Fruit fly (Drosophila melanogaster) S2 (cell line): ENCODE measurements around the gene CG12231.

Experiments
- CG8478 ChIP-seq: fragments of >200 bp; optimal IDR thresholded peaks from 2 replicates; lab custom pipeline; 2018
- CTCF ChIP-seq, 2 experiments: fragments of >200 bp; optimal IDR thresholded peaks; 2 replicates each; lab custom pipeline; 2018

DNA sequence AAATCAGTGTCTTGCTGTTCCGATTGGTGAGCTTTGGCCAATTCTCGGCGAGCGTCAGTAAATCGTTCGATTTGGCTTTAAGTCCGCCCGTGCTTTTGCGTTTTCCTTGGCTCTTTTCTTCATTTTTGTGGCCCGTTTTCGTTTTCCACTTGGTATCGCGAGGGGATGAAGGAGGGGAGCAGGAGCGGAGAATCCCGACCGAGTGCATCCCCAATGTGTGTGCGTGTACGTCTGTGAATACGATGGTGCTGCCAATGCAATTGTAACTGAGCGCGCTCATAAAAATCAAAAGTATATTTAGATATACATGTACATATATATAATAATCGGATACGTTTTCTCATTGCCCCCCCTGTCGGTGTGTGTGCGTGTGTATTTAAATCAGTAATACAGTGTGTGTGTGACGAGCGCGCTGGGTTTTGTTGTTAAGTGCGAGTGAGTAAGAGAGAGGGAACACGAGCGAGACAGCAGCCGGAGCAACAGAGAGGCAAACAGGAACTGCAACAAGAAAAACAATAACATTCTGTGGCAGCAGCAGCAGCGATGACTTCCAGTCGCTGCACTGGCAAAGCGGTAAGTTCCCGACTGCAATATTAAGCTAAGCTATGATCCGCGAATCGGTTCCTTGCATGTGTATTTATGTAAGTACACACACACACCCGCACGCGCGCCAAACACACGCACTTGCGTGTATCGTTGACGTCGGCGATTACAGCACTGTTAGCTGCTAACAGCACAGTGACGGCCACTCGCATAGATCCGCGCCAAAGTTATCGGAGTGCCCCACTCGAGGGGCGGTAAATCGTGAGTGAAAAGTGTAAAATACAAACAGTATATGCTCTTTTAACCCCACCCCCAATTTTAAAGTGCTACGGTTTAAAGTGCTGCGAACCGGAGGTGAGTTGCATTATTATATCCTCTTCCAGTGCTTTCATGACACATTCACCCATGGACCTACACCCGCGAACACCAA, 35.6 kb downstream of the CG12231 start:
- TF ChIP-seq CG8478 = no peak
- no peak for TF ChIP-seq CTCF (optimal IDR thresholded peaks at IDR 0.05; lab: Kevin White, UChicago)
